Worm (Caenorhabditis elegans): ENCODE data around the gene lov-1.

DNA sequence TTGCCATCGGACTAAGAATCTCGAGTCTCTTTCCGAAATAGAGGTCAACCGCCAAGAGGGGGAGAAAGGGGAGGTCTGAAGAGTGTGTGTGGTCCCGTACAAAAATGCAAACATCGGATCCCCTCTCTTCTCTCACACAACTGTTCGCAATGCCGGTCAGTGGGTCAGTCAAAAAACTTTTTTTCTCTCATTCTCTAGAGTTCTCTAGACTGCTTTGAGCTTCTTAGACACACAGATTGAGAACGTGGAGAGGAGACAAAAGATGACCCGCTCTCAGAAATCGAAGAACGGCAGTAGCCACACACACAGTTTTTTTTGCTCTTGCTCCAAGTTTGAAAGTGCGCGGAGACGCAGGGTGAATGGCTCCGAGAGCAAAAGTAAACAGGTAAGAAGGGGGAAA, 45.8 kb downstream of the lov-1 start:
- TF ChIP-seq zag-1 (tag; optimal IDR thresholded peaks at IDR 0.05): no peak
- no peak for TF ChIP-seq lsy-2 (tag; optimal IDR thresholded peaks at IDR 0.05)
- TF ChIP-seq ceh-16 (tag; optimal IDR thresholded peaks at IDR 0.05): no peak
- TF ChIP-seq unc-55 (GFP tag; optimal IDR thresholded peaks at IDR 0.05): no peak
- TF ChIP-seq ZK546.5 (tag; optimal IDR thresholded peaks at IDR 0.05): no peak
- no peak for TF ChIP-seq ztf-11 (tag; optimal IDR thresholded peaks at IDR 0.05)
- no peak for TF ChIP-seq skn-1 (tag; optimal IDR thresholded peaks at IDR 0.05)
